Fruit fly (Drosophila melanogaster) Kc167 (cell line): ENCODE results near the gene CG45492.

ENCODE experiments used
- Myc ChIP-seq: fragments of >200 bp; optimal IDR thresholded peaks from 2 replicates; lab custom pipeline; 2017; ENCODE audit warnings: missing external identifiers
- Sin3A ChIP-seq: fragments of >200 bp; optimal IDR thresholded peaks from 2 replicates; lab custom pipeline; 2018; ENCODE audit warnings: missing external identifiers
- h ChIP-seq: fragments of >200 bp; optimal IDR thresholded peaks from 3 replicates; lab custom pipeline; 2018; ENCODE audit warnings: missing external identifiers
- insv ChIP-seq: fragments of >200 bp; optimal IDR thresholded peaks from 3 replicates; lab custom pipeline; 2018; ENCODE audit warnings: missing external identifiers
- psq ChIP-seq: fragments of >200 bp; optimal IDR thresholded peaks from 2 replicates; lab custom pipeline; 2017; ENCODE audit warnings: missing external identifiers
- ttk ChIP-seq: sonication (Bioruptor generic); optimal IDR thresholded peaks from 2 replicates; lab custom pipeline; 2017; ENCODE audit warnings: missing external identifiers

Gene CG45492

DNA sequence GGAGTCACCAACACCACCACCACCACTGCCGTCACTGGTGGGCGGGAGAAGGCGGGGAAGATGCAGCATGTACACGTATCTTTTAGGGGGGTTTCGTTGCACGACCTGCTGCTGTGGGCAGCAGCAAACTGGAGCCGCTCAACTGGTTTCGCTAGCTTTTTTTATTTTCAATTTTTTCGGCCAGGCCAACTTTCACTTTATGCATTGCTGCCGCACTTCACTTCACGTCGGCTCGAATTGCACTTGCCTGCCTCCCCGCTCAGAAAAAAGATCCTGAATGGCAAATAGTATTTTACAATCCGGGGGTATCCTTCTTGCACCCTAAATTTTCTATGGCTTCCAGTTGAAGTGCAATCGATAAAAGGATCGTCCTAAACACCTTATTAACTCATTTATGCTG lies 44.0 kb downstream of the CG45492 start:
- TF ChIP-seq psq, result no peak
- TF ChIP-seq Myc, result no peak
- no peak for TF ChIP-seq insv (lab: Kevin White, UChicago)
- TF ChIP-seq Sin3A, result no peak
- TF ChIP-seq ttk (lab: Kevin White, UChicago), result no peak
- no peak for TF ChIP-seq h

DNA sequence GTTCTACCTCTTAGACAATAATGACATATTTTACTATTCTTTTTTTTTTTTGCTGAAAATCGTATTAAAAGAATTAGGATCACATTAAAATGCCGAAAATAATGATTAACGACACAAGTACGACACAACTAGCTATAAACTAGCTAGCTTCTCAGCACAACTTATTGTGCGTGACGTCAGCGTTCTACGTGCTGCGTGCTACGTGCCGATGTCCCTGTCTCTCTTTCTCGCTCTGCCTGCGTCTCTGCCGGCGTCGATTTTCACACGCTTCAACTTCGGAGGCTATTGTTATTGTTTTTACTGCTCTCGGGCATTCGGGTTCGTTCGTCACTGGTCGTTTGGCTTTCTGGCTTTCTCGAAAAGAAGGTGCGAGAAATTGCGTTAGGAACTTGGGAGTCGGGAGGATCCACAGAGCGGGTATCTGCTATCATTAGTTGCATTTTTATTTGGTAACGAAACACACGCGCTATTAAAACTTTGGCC lies 45.9 kb downstream of the CG45492 start:
- no peak for TF ChIP-seq insv (lab: Kevin White, UChicago)
- no peak for TF ChIP-seq h
- TF ChIP-seq psq, result no peak
- TF ChIP-seq Sin3A, result no peak

DNA sequence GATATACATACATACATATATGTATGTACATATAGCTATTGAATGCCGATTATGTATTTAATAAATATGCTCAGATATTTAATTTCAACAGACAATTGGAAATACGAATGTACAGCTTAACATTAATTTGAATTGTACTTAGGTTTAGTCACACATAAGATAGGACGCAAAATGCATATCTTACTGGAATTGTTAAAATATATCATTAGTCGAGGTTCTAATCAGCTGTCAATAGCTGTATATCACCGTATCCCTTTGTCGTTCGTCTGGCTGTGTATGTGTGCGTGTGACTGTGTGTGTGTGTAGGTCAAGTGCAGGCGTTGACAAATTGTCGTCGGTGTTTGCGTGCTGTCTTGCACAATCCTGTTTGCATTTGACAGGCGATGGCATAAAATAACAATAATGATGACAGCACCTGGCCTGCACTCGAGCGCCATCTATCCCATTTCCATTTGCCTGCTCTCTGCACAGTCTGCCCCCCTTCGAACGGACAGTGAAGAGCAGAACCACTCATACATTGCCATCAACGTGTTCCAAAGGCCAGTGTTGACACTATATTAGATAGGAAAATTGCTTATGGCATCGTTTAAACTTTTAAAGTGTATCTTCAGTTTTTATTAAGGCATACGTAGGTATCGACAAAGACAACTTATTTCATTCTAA lies 46.5 kb downstream of the CG45492 start:
- no peak for TF ChIP-seq insv (lab: Kevin White, UChicago)
- no peak for TF ChIP-seq ttk (lab: Kevin White, UChicago)
- TF ChIP-seq Myc, result no peak
- TF ChIP-seq Sin3A, result no peak
- TF ChIP-seq h, result no peak
- TF ChIP-seq psq, result no peak
